Worm (Caenorhabditis elegans): ENCODE measurements around the gene gei-6.

gei-6 gene

ce11 chrV:7237094-7237132 lies 6.3 kb upstream of the gei-6 start, which contains the start of gene hpo-9:
Gene hpo-9 (minus strand): TSS chrV:7237130.
- no peak for TF ChIP-seq mef-2 (tag; optimal IDR thresholded peaks at IDR 0.05)
- TF ChIP-seq egl-27 (tag; optimal IDR thresholded peaks at IDR 0.05): no peak
- no peak for TF ChIP-seq tlp-1 (tag; optimal IDR thresholded peaks at IDR 0.05)
- no peak for TF ChIP-seq nhr-90 (tag; optimal IDR thresholded peaks at IDR 0.05; ENCODE audit: poor library complexity)
- TF ChIP-seq unc-86 (tag; optimal IDR thresholded peaks at IDR 0.05): no peak
- TF ChIP-seq nhr-76 (tag; optimal IDR thresholded peaks at IDR 0.05): no peak
- TF ChIP-seq zip-4 (GFP tag; optimal IDR thresholded peaks at IDR 0.05): no peak

ce11 chrV:7236694-7237093 lies 6.0 kb upstream of the gei-6 start:
- TF ChIP-seq snpc-4 (tag; optimal IDR thresholded peaks at IDR 0.05): no peak
- no peak for TF ChIP-seq sox-4 (tag; optimal IDR thresholded peaks at IDR 0.05)
- TF ChIP-seq nhr-90 (tag; optimal IDR thresholded peaks at IDR 0.05; ENCODE audit: poor library complexity): no peak
- TF ChIP-seq ceh-82 (tag; optimal IDR thresholded peaks at IDR 0.05): no peak
- TF ChIP-seq efl-1 (optimal IDR thresholded peaks at IDR 0.05): no peak
- TF ChIP-seq efl-1 (GFP tag; optimal IDR thresholded peaks at IDR 0.05 in 1 of 2): peak in 1 of 2 experiments; percentile 93

- TF ChIP-seq xbp-1 (tag; optimal IDR thresholded peaks at IDR 0.05): no peak
- no peak for TF ChIP-seq C04F5.9 (tag; optimal IDR thresholded peaks at IDR 0.05)
- TF ChIP-seq fkh-10 (GFP tag; optimal IDR thresholded peaks at IDR 0.05): no peak
- TF ChIP-seq aha-1 (tag; optimal IDR thresholded peaks at IDR 0.05): no peak
- TF ChIP-seq sup-37 (GFP tag; optimal IDR thresholded peaks at IDR 0.05): no peak
- TF ChIP-seq nhr-28 (tag; optimal IDR thresholded peaks at IDR 0.05): no peak
These were observed 4.1 kb upstream of the gei-6 start, which contains the start of gene C05C8.5 for ce11 chrV:7234726-7235125. Gene C05C8.5 (minus strand): TSS chrV:7234826.

- TF ChIP-seq unc-30 (tag; optimal IDR thresholded peaks at IDR 0.05): no peak
- no peak for TF ChIP-seq nhr-11 (tag; optimal IDR thresholded peaks at IDR 0.05)
- TF ChIP-seq unc-130 (tag; optimal IDR thresholded peaks at IDR 0.05): no peak
- TF ChIP-seq egl-27 (tag; optimal IDR thresholded peaks at IDR 0.05): no peak
- TF ChIP-seq aha-1 (tag; optimal IDR thresholded peaks at IDR 0.05): no peak
- TF ChIP-seq pag-3 (tag; optimal IDR thresholded peaks at IDR 0.05; ENCODE audit: borderline replicate concordance, insufficient read depth): no peak
- no peak for TF ChIP-seq irx-1 (tag; optimal IDR thresholded peaks at IDR 0.05)
These were observed 876 bp upstream of the gei-6 start for ce11 chrV:7231524-7231923.

ce11 chrV:7225894-7226293 lies 4.8 kb downstream of the gei-6 start:
- TF ChIP-seq efl-1 (optimal IDR thresholded peaks at IDR 0.05): no peak
- peak in 1 of 2 experiments; percentile 10 for TF ChIP-seq efl-1 (GFP tag; optimal IDR thresholded peaks at IDR 0.05 in 1 of 2)
- TF ChIP-seq sox-4 (tag; optimal IDR thresholded peaks at IDR 0.05): no peak

ce11 chrV:7224947-7225346 lies 5.7 kb downstream of the gei-6 start, which contains the start of gene fkb-3:
Gene fkb-3 (plus strand): TSS chrV:7225223.
- TF ChIP-seq rnt-1 (tag; optimal IDR thresholded peaks at IDR 0.05) (peak; percentile 3), aha-1 (tag; optimal IDR thresholded peaks at IDR 0.05) (no peak), tbx-2 (tag; optimal IDR thresholded peaks at IDR 0.05) (no peak), elt-3 (tag; optimal IDR thresholded peaks at IDR 0.05) (peak in 1 of 6 experiments; percentile 38), mep-1 (tag; optimal IDR thresholded peaks at IDR 0.05) (peak; percentile 20), lin-14 (GFP tag; optimal IDR thresholded peaks at IDR 0.05) (peak; percentile 46), nhr-84 (tag; optimal IDR thresholded peaks at IDR 0.05) (no peak), ama-1 (optimal IDR thresholded peaks at IDR 0.05) (no peak), pag-3 (tag; optimal IDR thresholded peaks at IDR 0.05; ENCODE audit: borderline replicate concordance, insufficient read depth) (no peak), blmp-1 (tag; optimal IDR thresholded peaks at IDR 0.05) (peak; percentile 68)

- TF ChIP-seq nhr-20 (tag; optimal IDR thresholded peaks at IDR 0.05) (no peak), mdl-1 (tag; optimal IDR thresholded peaks at IDR 0.05) (no peak), dpl-1 (GFP tag; optimal IDR thresholded peaks at IDR 0.05) (no peak), nhr-11 (tag; optimal IDR thresholded peaks at IDR 0.05) (no peak), C34B4.2 (tag; optimal IDR thresholded peaks at IDR 0.05) (no peak), lin-35 (GFP tag; optimal IDR thresholded peaks at IDR 0.05) (no peak), elt-2 (tag; optimal IDR thresholded peaks at IDR 0.05) (no peak), irx-1 (tag; optimal IDR thresholded peaks at IDR 0.05) (no peak), snpc-4 (tag; optimal IDR thresholded peaks at IDR 0.05) (no peak)
These were observed 6.3 kb downstream of the gei-6 start for ce11 chrV:7224353-7224752.
